Fruit fly (Drosophila melanogaster) whole organism, prepupa: ENCODE results near the gene TotB.

Experiments
- Blimp-1 ChIP-seq: fragments of 200-800 bp; sonication (Bioruptor generic); optimal IDR thresholded peaks from 3 replicates; lab custom pipeline; 2017; ENCODE audit warnings: missing biosample characterization, missing genetic modification characterization, mild to moderate bottlenecking, moderate library complexity, missing genetic modification reagents
- CG10631 ChIP-seq: fragments of 200-800 bp; sonication (Bioruptor generic); optimal IDR thresholded peaks from 2 replicates; lab custom pipeline; 2016; ENCODE audit warnings: missing biosample characterization, missing genetic modification characterization
- CG11294 ChIP-seq: fragments of 200-800 bp; sonication (Bioruptor generic); IDR thresholded peaks from 2 replicates; pipeline ENCODE4 v1.3.6; 2022; ENCODE audit warnings: missing biosample characterization, missing genetic modification characterization
- CG11762 ChIP-seq: fragments of 200-800 bp; sonication (Bioruptor generic); optimal IDR thresholded peaks from 3 replicates; lab custom pipeline; 2016; ENCODE audit warnings: missing biosample characterization, missing genetic modification characterization; ENCODE audit not compliant: insufficient read depth
- CG15336 ChIP-seq: fragments of 200-800 bp; sonication (Bioruptor generic); IDR thresholded peaks from 2 replicates; pipeline ENCODE4 v1.3.6; 2022; ENCODE audit warnings: missing biosample characterization, missing genetic modification characterization
- CG1621 ChIP-seq: fragments of 200-800 bp; sonication (Bioruptor generic); optimal IDR thresholded peaks from 3 replicates; lab custom pipeline; 2018; ENCODE audit warnings: missing biosample characterization, mild to moderate bottlenecking, missing genetic modification characterization
- CG16779 ChIP-seq: fragments of 200-800 bp; sonication (Bioruptor generic); optimal IDR thresholded peaks from 3 replicates; lab custom pipeline; 2017; ENCODE audit warnings: missing biosample characterization, mild to moderate bottlenecking, missing genetic modification characterization
- CG3032 ChIP-seq: fragments of 200-800 bp; optimal IDR thresholded peaks from 2 replicates; lab custom pipeline; 2019; ENCODE audit warnings: missing biosample characterization, mild to moderate bottlenecking, missing genetic modification characterization, moderate library complexity
- CG32006 ChIP-seq: fragments of 200-800 bp; sonication (Bioruptor generic); optimal IDR thresholded peaks from 3 replicates; lab custom pipeline; 2017; ENCODE audit warnings: missing biosample characterization, mild to moderate bottlenecking, missing genetic modification characterization
- CG34406 ChIP-seq: fragments of 200-800 bp; sonication (Bioruptor generic); optimal IDR thresholded peaks from 3 replicates; lab custom pipeline; 2016; ENCODE audit warnings: missing biosample characterization, missing genetic modification characterization
- CG3919 ChIP-seq: fragments of 200-800 bp; sonication (Bioruptor generic); optimal IDR thresholded peaks from 3 replicates; lab custom pipeline; 2016; ENCODE audit warnings: missing biosample characterization, missing genetic modification characterization
- CG6163 ChIP-seq: fragments of 200-800 bp; sonication (Bioruptor generic); IDR thresholded peaks from 3 replicates; pipeline ENCODE4 v1.3.6; 2022; ENCODE audit warnings: missing biosample characterization, missing genetic modification characterization
- CG6276 ChIP-seq: fragments of 200-800 bp; sonication (Bioruptor generic); optimal IDR thresholded peaks from 2 replicates; lab custom pipeline; 2017; ENCODE audit warnings: missing biosample characterization, mild to moderate bottlenecking, missing genetic modification characterization
- CG6792 ChIP-seq: fragments of 200-800 bp; sonication (Bioruptor generic); optimal IDR thresholded peaks from 3 replicates; lab custom pipeline; 2016; ENCODE audit warnings: missing biosample characterization, missing genetic modification characterization
- CG6854 ChIP-seq: fragments of 200-800 bp; sonication (Bioruptor generic); optimal IDR thresholded peaks from 2 replicates; lab custom pipeline; 2017; ENCODE audit warnings: missing biosample characterization, mild to moderate bottlenecking, missing genetic modification characterization
- CG7368 ChIP-seq: fragments of 200-800 bp; sonication (Bioruptor generic); optimal IDR thresholded peaks from 3 replicates; lab custom pipeline; 2016; ENCODE audit warnings: missing biosample characterization, missing genetic modification characterization
- CG8119 ChIP-seq: fragments of 200-800 bp; sonication (Bioruptor generic); IDR thresholded peaks from 3 replicates; pipeline ENCODE4 v1.3.6; 2022; ENCODE audit warnings: missing biosample characterization, missing genetic modification characterization
- CG8632 ChIP-seq: fragments of 200-800 bp; sonication (Bioruptor generic); optimal IDR thresholded peaks from 3 replicates; lab custom pipeline; 2016; ENCODE audit warnings: missing biosample characterization, missing genetic modification characterization
- CG9139 ChIP-seq: fragments of 200-800 bp; sonication (Bioruptor generic); optimal IDR thresholded peaks from 3 replicates; lab custom pipeline; 2017; ENCODE audit warnings: missing biosample characterization, mild to moderate bottlenecking, missing genetic modification characterization
- Eip75B ChIP-seq: fragments of 200-800 bp; sonication (Bioruptor generic); optimal IDR thresholded peaks from 3 replicates; lab custom pipeline; 2016; ENCODE audit warnings: missing biosample characterization, missing genetic modification characterization
- Eip78C ChIP-seq: fragments of 200-800 bp; sonication (Bioruptor generic); peaks from one replicate; lab custom pipeline; 2016; ENCODE audit warnings: missing biosample characterization, missing genetic modification characterization
- Eip93F ChIP-seq: fragments of 200-800 bp; sonication (Bioruptor generic); optimal IDR thresholded peaks from 2 replicates; lab custom pipeline; 2016; ENCODE audit warnings: missing biosample characterization, mild to moderate bottlenecking, missing genetic modification characterization
- Ets21C ChIP-seq: fragments of 200-800 bp; sonication (Bioruptor generic); optimal IDR thresholded peaks from 3 replicates; lab custom pipeline; 2016; ENCODE audit warnings: missing biosample characterization, missing genetic modification characterization
- Ets96B ChIP-seq: fragments of 200-800 bp; optimal IDR thresholded peaks from 2 replicates; lab custom pipeline; 2019; ENCODE audit warnings: missing biosample characterization, mild to moderate bottlenecking, missing genetic modification characterization, moderate library complexity
- Hr38 ChIP-seq: sonication (Bioruptor generic); optimal IDR thresholded peaks from 2 replicates; lab custom pipeline; 2016; ENCODE audit warnings: missing biosample characterization, missing genetic modification characterization
- Hr39 ChIP-seq: fragments of 200-800 bp; sonication (Bioruptor generic); optimal IDR thresholded peaks from 2 replicates; lab custom pipeline; 2016; ENCODE audit warnings: missing biosample characterization, missing genetic modification characterization
- Met ChIP-seq: fragments of 200-800 bp; sonication (Bioruptor generic); optimal IDR thresholded peaks from 3 replicates; lab custom pipeline; 2016; ENCODE audit warnings: missing biosample characterization, missing genetic modification characterization
- OdsH ChIP-seq: fragments of 200-800 bp; sonication (Bioruptor generic); optimal IDR thresholded peaks from 3 replicates; lab custom pipeline; 2016; ENCODE audit warnings: missing biosample characterization, missing genetic modification characterization
- Smox ChIP-seq: fragments of 200-800 bp; sonication (Bioruptor generic); optimal IDR thresholded peaks from 3 replicates; lab custom pipeline; 2016; ENCODE audit warnings: missing biosample characterization, missing genetic modification characterization
- Sox102F ChIP-seq: fragments of 200-800 bp; sonication (Bioruptor generic); optimal IDR thresholded peaks from 2 replicates; lab custom pipeline; 2016; ENCODE audit warnings: missing biosample characterization, mild to moderate bottlenecking, missing genetic modification characterization
- Sox14 ChIP-seq: fragments of 200-800 bp; sonication (Bioruptor generic); optimal IDR thresholded peaks from 3 replicates; lab custom pipeline; 2016; ENCODE audit warnings: missing biosample characterization, missing genetic modification characterization
- achi ChIP-seq: fragments of 200-800 bp; sonication (Bioruptor generic); optimal IDR thresholded peaks from 3 replicates; lab custom pipeline; 2016; ENCODE audit warnings: missing biosample characterization, missing genetic modification characterization
- cyc ChIP-seq: fragments of 200-800 bp; sonication (Bioruptor generic); optimal IDR thresholded peaks from 3 replicates; lab custom pipeline; 2016; ENCODE audit warnings: missing biosample characterization, missing genetic modification characterization
- dac ChIP-seq: fragments of 200-800 bp; sonication (Bioruptor generic); optimal IDR thresholded peaks from 2 replicates; lab custom pipeline; 2017; ENCODE audit warnings: missing biosample characterization, mild to moderate bottlenecking, missing genetic modification characterization
- eg ChIP-seq: fragments of 200-800 bp; sonication (Bioruptor generic); IDR thresholded peaks from 3 replicates; pipeline ENCODE4 v1.3.6; 2022; ENCODE audit warnings: missing biosample characterization, missing genetic modification characterization
- esn ChIP-seq: fragments of 200-800 bp; sonication (Bioruptor generic); optimal IDR thresholded peaks from 2 replicates; lab custom pipeline; 2016; ENCODE audit warnings: missing biosample characterization, mild to moderate bottlenecking, missing genetic modification characterization, moderate library complexity
- fd59A ChIP-seq: fragments of 200-800 bp; sonication (Bioruptor generic); optimal IDR thresholded peaks from 2 replicates; lab custom pipeline; 2017; ENCODE audit warnings: missing biosample characterization, mild to moderate bottlenecking, missing genetic modification characterization, missing genetic modification reagents
- fd85E ChIP-seq: fragments of 200-800 bp; sonication (Bioruptor generic); optimal IDR thresholded peaks from 3 replicates; lab custom pipeline; 2016; ENCODE audit warnings: missing biosample characterization, missing genetic modification characterization
- fkh ChIP-seq: fragments of 200-800 bp; sonication (Bioruptor generic); optimal IDR thresholded peaks from 3 replicates; lab custom pipeline; 2017; ENCODE audit warnings: missing biosample characterization, mild to moderate bottlenecking, missing genetic modification characterization, moderate library complexity
- lz ChIP-seq: fragments of 200-800 bp; sonication (Bioruptor generic); optimal IDR thresholded peaks from 3 replicates; lab custom pipeline; 2016; ENCODE audit warnings: missing biosample characterization, missing genetic modification characterization
- pdm3 ChIP-seq: fragments of 200-800 bp; sonication (Bioruptor generic); optimal IDR thresholded peaks from 3 replicates; lab custom pipeline; 2016; ENCODE audit warnings: missing biosample characterization, missing genetic modification characterization
- salr ChIP-seq, 2 experiments: fragments of 200-800 bp; sonication (Bioruptor generic); optimal IDR thresholded peaks; 3 replicates each; lab custom pipeline; 2016 to 2018; ENCODE audit warnings: missing biosample characterization in 2 of 2, missing genetic modification characterization in 2 of 2, mild to moderate bottlenecking in 1 of 2
- spab ChIP-seq: fragments of 200-800 bp; sonication (Bioruptor generic); optimal IDR thresholded peaks from 2 replicates; lab custom pipeline; 2017; ENCODE audit warnings: missing biosample characterization, mild to moderate bottlenecking, missing genetic modification characterization, missing genetic modification reagents
- ss ChIP-seq, 2 experiments: fragments of 200-800 bp; sonication (Bioruptor generic); optimal IDR thresholded peaks; 2 replicates in 1 of 2; 3 replicates in 1 of 2; lab custom pipeline; 2017 to 2018; ENCODE audit warnings: mild to moderate bottlenecking in 2 of 2, missing biosample characterization in 2 of 2, missing genetic modification characterization in 2 of 2, moderate library complexity in 1 of 2
- svp ChIP-seq: fragments of 200-800 bp; sonication (Bioruptor generic); peaks from one replicate; lab custom pipeline; 2016; ENCODE audit warnings: missing biosample characterization, missing genetic modification characterization
- topi ChIP-seq: fragments of 200-800 bp; sonication (Bioruptor generic); optimal IDR thresholded peaks from 3 replicates; lab custom pipeline; 2016; ENCODE audit warnings: missing biosample characterization, missing genetic modification characterization
- vri ChIP-seq: fragments of 200-800 bp; sonication (Bioruptor generic); optimal IDR thresholded peaks from 3 replicates; lab custom pipeline; 2016; ENCODE audit warnings: missing biosample characterization, mild to moderate bottlenecking, missing genetic modification characterization

TotB gene

dm6 chr3R:20833664-20834063 lies 40.1 kb upstream of the TotB start (continued):
- TF ChIP-seq Sox14 (GFP tag; lab: Kevin White, UChicago): peak; percentile 13
- peak in 1 of 2 experiments; percentile 7 for TF ChIP-seq salr (GFP tag; optimal IDR thresholded peaks at IDR 0.05; lab: Kevin White, UChicago)
- TF ChIP-seq lz (GFP tag; lab: Kevin White, UChicago): peak; percentile 15
- no peak for TF ChIP-seq CG9139
- TF ChIP-seq CG1621 (tag; lab: Kevin White, UChicago): no peak
- TF ChIP-seq CG32006 (GFP tag; lab: Kevin White, UChicago): peak; percentile 67
- TF ChIP-seq dac: no peak
- TF ChIP-seq Met (GFP tag; lab: Kevin White, UChicago): peak; percentile 17
- TF ChIP-seq pdm3 (GFP tag; lab: Kevin White, UChicago): peak; percentile 56
- TF ChIP-seq spab (GFP tag; lab: Kevin White, UChicago): no peak
- no peak for TF ChIP-seq fd85E (GFP tag; lab: Kevin White, UChicago)
- peak; percentile 28 for TF ChIP-seq cyc
- peak; percentile 61; the same call in 2 of the 3 replicates for TF ChIP-seq CG8119 (GFP tag; lab: Robert Waterston, UW)
- no peak for TF ChIP-seq fkh
- no peak for TF ChIP-seq Hr38
- TF ChIP-seq CG15336 (GFP tag; lab: Robert Waterston, UW): peak; percentile 64; the same call in 1 of the 2 replicates
- peak; percentile 16 for TF ChIP-seq CG8632
- TF ChIP-seq CG7368 (GFP tag; lab: Kevin White, UChicago): peak; percentile 37
- TF ChIP-seq OdsH (GFP tag; lab: Kevin White, UChicago): peak; percentile 55
- TF ChIP-seq topi: peak; percentile 6

- TF ChIP-seq Smox (no peak), Hr38 (no peak), fkh (peak; percentile 94), Eip78C (GFP tag; lab: Kevin White, UChicago) (peak; percentile 5), vri (peak; percentile 53)
Measured at dm6 chr3R:20834770-20835183, 39.0 kb upstream of the TotB start.

dm6 chr3R:20835531-20835930 lies 38.2 kb upstream of the TotB start:
- TF ChIP-seq CG9139: no peak
- peak; percentile 1 for TF ChIP-seq topi
- no peak for TF ChIP-seq CG6792 (GFP tag; lab: Kevin White, UChicago)
- no peak for TF ChIP-seq CG16779 (tag; lab: Kevin White, UChicago)
- TF ChIP-seq spab (GFP tag; lab: Kevin White, UChicago): no peak
- peak; percentile 75 for TF ChIP-seq svp
- peak; percentile 23 for TF ChIP-seq CG3919 (GFP tag; lab: Kevin White, UChicago)
- TF ChIP-seq Sox102F (GFP tag; lab: Kevin White, UChicago): peak; percentile 18
- TF ChIP-seq Hr38: no peak
- no peak for TF ChIP-seq eg (GFP tag; lab: Robert Waterston, UW)
- no peak for TF ChIP-seq CG6276 (GFP tag; lab: Kevin White, UChicago)
- no peak for TF ChIP-seq Ets21C (GFP tag; lab: Kevin White, UChicago)
- TF ChIP-seq CG32006 (GFP tag; lab: Kevin White, UChicago): peak; percentile 13
- TF ChIP-seq CG6163 (GFP tag; lab: Robert Waterston, UW): peak; percentile 30; the same call in 1 of the 3 replicates
- no peak for TF ChIP-seq CG11762
- TF ChIP-seq CG11294 (GFP tag; lab: Robert Waterston, UW): no peak
- TF ChIP-seq pdm3 (GFP tag; lab: Kevin White, UChicago): peak; percentile 6
- TF ChIP-seq CG34406 (GFP tag; lab: Kevin White, UChicago): no peak
- TF ChIP-seq CG8632: no peak
- TF ChIP-seq CG7368 (GFP tag; lab: Kevin White, UChicago): no peak
- no peak for TF ChIP-seq lz (GFP tag; lab: Kevin White, UChicago)
- no peak for TF ChIP-seq CG3032 (tag; lab: Kevin White, UChicago)
- no peak for TF ChIP-seq Ets96B (tag; lab: Kevin White, UChicago)
- TF ChIP-seq fd59A (GFP tag; lab: Kevin White, UChicago): no peak
- TF ChIP-seq CG10631 (GFP tag; lab: Kevin White, UChicago): no peak
- TF ChIP-seq Eip78C (GFP tag; lab: Kevin White, UChicago): peak; percentile 72
- no peak for TF ChIP-seq Eip93F
- peak; percentile 65 for TF ChIP-seq CG6854 (GFP tag; lab: Kevin White, UChicago)
- peak; percentile 6 for TF ChIP-seq Met (GFP tag; lab: Kevin White, UChicago)
- no peak for TF ChIP-seq ss (GFP tag; optimal IDR thresholded peaks at IDR 0.05; lab: Kevin White, UChicago)
- TF ChIP-seq vri: no peak
- no peak for TF ChIP-seq Blimp-1 (GFP tag; lab: Kevin White, UChicago)
- no peak for TF ChIP-seq Eip75B (GFP tag; lab: Kevin White, UChicago)
- no peak for TF ChIP-seq CG15336 (GFP tag; lab: Robert Waterston, UW)
- peak; percentile 16 for TF ChIP-seq esn (GFP tag; lab: Kevin White, UChicago)
- no peak for TF ChIP-seq Hr39 (GFP tag; lab: Kevin White, UChicago)
- TF ChIP-seq achi (GFP tag; lab: Kevin White, UChicago): no peak
- no peak for TF ChIP-seq fd85E (GFP tag; lab: Kevin White, UChicago)
